Fruit fly (Drosophila melanogaster): ENCODE measurements around the gene E5.

DNA sequence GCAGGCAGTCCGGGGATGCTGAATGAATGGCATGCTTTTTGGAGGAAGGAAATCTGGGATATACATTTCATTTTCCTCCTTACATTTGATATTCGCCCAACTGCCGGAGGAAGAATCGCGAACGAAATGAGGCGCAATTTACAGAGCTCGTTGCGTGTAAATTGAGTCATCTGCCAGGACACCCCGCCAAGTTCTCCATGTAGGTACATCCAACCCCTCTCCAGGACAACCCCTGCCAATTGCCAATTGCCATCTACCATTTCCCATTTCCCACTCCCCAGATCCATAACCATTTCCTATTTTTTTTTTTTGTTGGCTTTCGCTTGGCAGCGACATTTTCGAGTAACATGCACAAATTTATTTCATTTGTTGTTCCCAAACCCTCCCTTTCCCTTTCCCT, 22.1 kb upstream of the E5 start:
- TF ChIP-seq brk (GFP tag; optimal IDR thresholded peaks at IDR 0.05) (no peak), CG32264 (GFP tag; optimal IDR thresholded peaks at IDR 0.05) (no peak)
